Worm (Caenorhabditis elegans) whole organism, L2 larva: ENCODE results near the gene M04D8.8.
A peak's percentile ranks its signal among the peaks of the same experiment; 100 is the strongest.

ENCODE experiments used
- R02D3.7 ChIP-seq: fragments of 150-350 bp; optimal IDR thresholded peaks from 2 replicates; lab custom pipeline; 2014; ENCODE audit warnings: missing biosample characterization, missing genetic modification characterization
- Y55F3AM.14 ChIP-seq: fragments of 200-800 bp; sonication (Bioruptor generic); optimal IDR thresholded peaks from 2 replicates; lab custom pipeline; 2018; ENCODE audit warnings: mild to moderate bottlenecking, missing genetic modification characterization, missing compliant biosample characterization
- ZK546.5 ChIP-seq: sonication (generic microtip); optimal IDR thresholded peaks from 2 replicates; lab custom pipeline; 2017; ENCODE audit warnings: missing biosample characterization, missing genetic modification characterization
- alr-1 ChIP-seq: fragments of 150-350 bp; optimal IDR thresholded peaks from 2 replicates; lab custom pipeline; 2014; ENCODE audit warnings: missing biosample characterization, missing genetic modification characterization
- aly-2 ChIP-seq: fragments of 150-350 bp; optimal IDR thresholded peaks from 2 replicates; lab custom pipeline; 2014; ENCODE audit warnings: missing biosample characterization, missing genetic modification characterization
- blmp-1 ChIP-seq: sonication (generic microtip); optimal IDR thresholded peaks from 2 replicates; lab custom pipeline; 2017; ENCODE audit warnings: missing genetic modification characterization, mild to moderate bottlenecking, missing compliant biosample characterization, antibody characterized with exemption, moderate library complexity; ENCODE audit not compliant: insufficient read depth
- ceh-16 ChIP-seq: fragments of 150-350 bp; optimal IDR thresholded peaks from 2 replicates; lab custom pipeline; 2014; ENCODE audit warnings: missing biosample characterization, missing genetic modification characterization
- ceh-82 ChIP-seq: fragments of 150-350 bp; optimal IDR thresholded peaks from 2 replicates; lab custom pipeline; 2014; ENCODE audit warnings: missing biosample characterization, missing genetic modification characterization
- crh-2 ChIP-seq: sonication (generic microtip); optimal IDR thresholded peaks from 2 replicates; lab custom pipeline; 2017; ENCODE audit warnings: missing biosample characterization, missing genetic modification characterization
- dmd-4 ChIP-seq: sonication (generic microtip); optimal IDR thresholded peaks from 2 replicates; lab custom pipeline; 2017; ENCODE audit warnings: missing biosample characterization, missing genetic modification characterization
- egl-27 ChIP-seq: sonication (generic microtip); optimal IDR thresholded peaks from 3 replicates; lab custom pipeline; 2017; ENCODE audit warnings: missing biosample characterization, missing genetic modification reagents, missing genetic modification characterization
- elt-1 ChIP-seq: fragments of 150-350 bp; optimal IDR thresholded peaks from 2 replicates; lab custom pipeline; 2014; ENCODE audit warnings: missing biosample characterization, missing genetic modification characterization
- elt-3 ChIP-seq: sonication (generic microtip); optimal IDR thresholded peaks from 2 replicates; lab custom pipeline; 2017; ENCODE audit warnings: missing biosample characterization, missing genetic modification characterization
- fos-1 ChIP-seq: fragments of 150-350 bp; optimal IDR thresholded peaks from 2 replicates; lab custom pipeline; 2014; ENCODE audit warnings: missing biosample characterization, missing genetic modification characterization
- lin-11 ChIP-seq: fragments of 150-350 bp; sonication (generic microtip); optimal IDR thresholded peaks from 2 replicates; lab custom pipeline; 2014; ENCODE audit warnings: missing biosample characterization, missing genetic modification characterization, inconsistent platforms, mixed read lengths
- lin-13 ChIP-seq: fragments of 150-350 bp; optimal IDR thresholded peaks from 2 replicates; lab custom pipeline; 2014; ENCODE audit warnings: missing biosample characterization, missing genetic modification reagents, missing genetic modification characterization
- lin-39 ChIP-seq: fragments of 150-350 bp; optimal IDR thresholded peaks from 2 replicates; lab custom pipeline; 2014; ENCODE audit warnings: missing biosample characterization, missing genetic modification reagents, missing genetic modification characterization
- mab-5 ChIP-seq: fragments of 150-350 bp; optimal IDR thresholded peaks from 2 replicates; lab custom pipeline; 2014; ENCODE audit warnings: missing biosample characterization, missing genetic modification characterization
- mdl-1 ChIP-seq, 2 experiments: fragments of 150-350 bp in 1 of 2; sonication (generic microtip) in 1 of 2; optimal IDR thresholded peaks; 2 replicates each; lab custom pipeline; 2017; ENCODE audit warnings: missing biosample characterization in 2 of 2, missing genetic modification characterization in 2 of 2
- nhr-12 ChIP-seq: fragments of 150-350 bp; optimal IDR thresholded peaks from 2 replicates; lab custom pipeline; 2014; ENCODE audit warnings: missing biosample characterization, missing genetic modification characterization
- nhr-129 ChIP-seq: fragments of 150-350 bp; optimal IDR thresholded peaks from 2 replicates; lab custom pipeline; 2014; ENCODE audit warnings: missing biosample characterization, missing genetic modification characterization
- nhr-21 ChIP-seq: fragments of 150-350 bp; optimal IDR thresholded peaks from 2 replicates; lab custom pipeline; 2014; ENCODE audit warnings: missing biosample characterization, missing genetic modification characterization
- nhr-237 ChIP-seq: fragments of 150-350 bp; optimal IDR thresholded peaks from 2 replicates; lab custom pipeline; 2014; ENCODE audit warnings: missing biosample characterization, missing genetic modification characterization
- nhr-6 ChIP-seq: fragments of 150-350 bp; optimal IDR thresholded peaks from 2 replicates; lab custom pipeline; 2014; ENCODE audit warnings: missing biosample characterization, missing genetic modification characterization
- sma-3 ChIP-seq: sonication (generic microtip); optimal IDR thresholded peaks from 2 replicates; lab custom pipeline; 2016; ENCODE audit warnings: missing genetic modification reagents, missing genetic modification characterization, missing compliant biosample characterization
- sma-9 ChIP-seq, 2 experiments: fragments of 150-350 bp in 1 of 2; sonication (generic microtip) in 1 of 2; optimal IDR thresholded peaks; 2 replicates each; lab custom pipeline; 2014 to 2016; ENCODE audit warnings: missing genetic modification characterization in 2 of 2, mild to moderate bottlenecking in 1 of 2, missing biosample characterization in 1 of 2, missing compliant biosample characterization in 1 of 2, missing genetic modification reagents in 1 of 2, moderate library complexity in 1 of 2
- snpc-4 ChIP-seq: fragments of 150-350 bp; optimal IDR thresholded peaks from 2 replicates; lab custom pipeline; 2014; ENCODE audit warnings: missing biosample characterization, missing genetic modification characterization
- unc-55 ChIP-seq: fragments of 150-350 bp; sonication (generic microtip); optimal IDR thresholded peaks from 3 replicates; lab custom pipeline; 2014; ENCODE audit warnings: missing biosample characterization, missing genetic modification reagents, missing genetic modification characterization
- unc-62 ChIP-seq: fragments of 150-350 bp; optimal IDR thresholded peaks from 2 replicates; lab custom pipeline; 2014; ENCODE audit warnings: missing biosample characterization, missing genetic modification reagents, missing genetic modification characterization
- zag-1 ChIP-seq: fragments of 150-350 bp; optimal IDR thresholded peaks from 2 replicates; lab custom pipeline; 2014; ENCODE audit warnings: missing biosample characterization, missing genetic modification characterization
- ztf-1 ChIP-seq: fragments of 200-800 bp; sonication (Bioruptor generic); conservative IDR thresholded peaks from 2 replicates; pipeline ENCODE4 v1.3.6; 2022; ENCODE audit warnings: missing genetic modification characterization, missing compliant biosample characterization
- ztf-11 ChIP-seq: sonication (generic microtip); optimal IDR thresholded peaks from 2 replicates; lab custom pipeline; 2017; ENCODE audit warnings: missing biosample characterization, missing genetic modification characterization
- ztf-4 ChIP-seq: fragments of 150-350 bp; optimal IDR thresholded peaks from 2 replicates; lab custom pipeline; 2014; ENCODE audit warnings: missing biosample characterization, missing genetic modification characterization

M04D8.8 gene

DNA sequence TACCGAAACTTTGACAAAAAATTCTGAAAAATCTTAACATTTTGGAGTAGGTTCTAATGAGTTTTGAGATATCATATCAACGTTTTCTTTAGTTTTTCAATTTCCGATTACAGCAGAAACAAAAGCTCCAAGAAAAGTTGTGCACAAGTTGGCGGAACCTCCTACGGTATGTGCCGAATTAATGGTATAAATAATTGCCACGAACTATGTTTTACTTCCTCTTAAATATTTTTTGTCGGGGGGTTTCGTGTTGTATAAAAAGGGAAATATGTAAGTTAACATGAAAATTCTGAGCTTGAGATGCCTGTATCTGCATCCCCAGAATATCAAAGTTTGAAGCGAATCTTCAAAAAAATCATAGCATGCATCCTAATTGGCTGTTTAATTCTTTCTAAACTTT is at the start of gene M04D8.8:
M04D8.8 (plus strand) TSS at position 301 of the 400 bp plus-strand sequence.
- TF ChIP-seq mdl-1 (tag; optimal IDR thresholded peaks at IDR 0.05; lab: Kevin White, UChicago) (no peak), nhr-129 (no peak), snpc-4 (tag; lab: Kevin White, UChicago) (no peak), ztf-4 (tag; lab: Kevin White, UChicago) (no peak), unc-62 (no peak), mab-5 (tag; lab: Kevin White, UChicago) (no peak), blmp-1 (no peak), crh-2 (no peak)

DNA sequence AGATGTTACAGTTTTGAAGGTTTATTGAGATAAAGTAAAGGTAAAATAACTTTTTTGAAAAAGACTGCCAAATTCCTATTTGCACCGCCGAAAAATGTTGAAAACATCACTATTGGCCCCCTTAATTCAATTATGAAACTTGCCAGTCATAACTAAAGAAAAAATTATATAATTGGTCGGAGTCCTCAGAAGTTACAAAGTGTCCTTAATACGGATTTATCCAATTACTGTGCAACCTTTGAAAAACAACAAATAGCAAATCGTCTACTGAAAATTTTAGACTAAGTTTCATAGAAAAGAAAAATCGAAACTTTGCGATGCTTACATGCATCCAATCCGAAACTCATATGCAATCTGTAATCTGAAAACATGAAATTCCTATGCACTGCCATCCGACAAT is 49.4 kb upstream of the M04D8.8 start:
- TF ChIP-seq ceh-82 (tag; lab: Kevin White, UChicago): no peak
- no peak for TF ChIP-seq aly-2 (tag; lab: Kevin White, UChicago)
- no peak for TF ChIP-seq nhr-237 (tag; lab: Kevin White, UChicago)
- TF ChIP-seq ztf-11 (tag; lab: Kevin White, UChicago): no peak
- no peak for TF ChIP-seq ceh-16 (tag; lab: Kevin White, UChicago)
- TF ChIP-seq ztf-1: no peak
- TF ChIP-seq R02D3.7 (tag; lab: Kevin White, UChicago): no peak
- no peak for TF ChIP-seq ZK546.5 (tag; lab: Kevin White, UChicago)
- TF ChIP-seq nhr-129: no peak
- no peak for TF ChIP-seq lin-39 (tag; lab: Kevin White, UChicago)
- no peak for TF ChIP-seq nhr-21 (tag; lab: Kevin White, UChicago)
- TF ChIP-seq fos-1 (tag; lab: Kevin White, UChicago): no peak
- TF ChIP-seq unc-55 (GFP tag; lab: Kevin White, UChicago): no peak
- TF ChIP-seq sma-9 (GFP tag; optimal IDR thresholded peaks at IDR 0.05; lab: Kevin White, UChicago): no peak
- TF ChIP-seq sma-9 (tag; optimal IDR thresholded peaks at IDR 0.05; lab: Kevin White, UChicago): no peak
- no peak for TF ChIP-seq crh-2
- no peak for TF ChIP-seq unc-62
- TF ChIP-seq nhr-6 (tag; lab: Kevin White, UChicago): no peak
- no peak for TF ChIP-seq alr-1 (tag; lab: Kevin White, UChicago)
- no peak for TF ChIP-seq zag-1

ce11 chrIII:9985542-9985941 is 48.4 kb upstream of the M04D8.8 start:
- TF ChIP-seq crh-2 (no peak), nhr-12 (tag; lab: Kevin White, UChicago) (no peak), dmd-4 (tag; lab: Kevin White, UChicago) (no peak), lin-11 (tag; lab: Kevin White, UChicago) (no peak), mab-5 (tag; lab: Kevin White, UChicago) (peak; percentile 74), elt-1 (tag; lab: Kevin White, UChicago) (no peak), unc-55 (GFP tag; lab: Kevin White, UChicago) (peak; percentile 95), Y55F3AM.14 (GFP tag; lab: Kevin White, UChicago) (no peak)

ce11 chrIII:9986827-9987429 is 47.1 kb upstream of the M04D8.8 start, which contains the start of gene C05B5.12:
C05B5.12 (plus strand) TSS chrIII:9987379.
- TF ChIP-seq ceh-16 (tag; lab: Kevin White, UChicago): no peak
- peak; percentile 39 for TF ChIP-seq nhr-129

ce11 chrIII:9988352-9988751 is 45.6 kb upstream of the M04D8.8 start, which contains the start of gene C05B5.1:
C05B5.1 (minus strand) TSS chrIII:9988452.
- TF ChIP-seq sma-3 (GFP tag; lab: Kevin White, UChicago): no peak
- TF ChIP-seq unc-55 (GFP tag; lab: Kevin White, UChicago): no peak
- TF ChIP-seq mdl-1 (tag; optimal IDR thresholded peaks at IDR 0.05; lab: Kevin White, UChicago): no peak
- TF ChIP-seq R02D3.7 (tag; lab: Kevin White, UChicago): no peak
- no peak for TF ChIP-seq egl-27 (tag; lab: Kevin White, UChicago)
- no peak for TF ChIP-seq nhr-12 (tag; lab: Kevin White, UChicago)
- TF ChIP-seq elt-3 (tag; lab: Kevin White, UChicago): no peak
- TF ChIP-seq lin-39 (tag; lab: Kevin White, UChicago): no peak
- TF ChIP-seq ztf-4 (tag; lab: Kevin White, UChicago): no peak
- no peak for TF ChIP-seq lin-13 (GFP tag; lab: Kevin White, UChicago)
- TF ChIP-seq fos-1 (tag; lab: Kevin White, UChicago): no peak
